Fruit fly (Drosophila melanogaster): ENCODE measurements around the gene boss.
A peak's percentile ranks its signal among the peaks of the same experiment; 100 is the strongest.

Gene boss

DNA sequence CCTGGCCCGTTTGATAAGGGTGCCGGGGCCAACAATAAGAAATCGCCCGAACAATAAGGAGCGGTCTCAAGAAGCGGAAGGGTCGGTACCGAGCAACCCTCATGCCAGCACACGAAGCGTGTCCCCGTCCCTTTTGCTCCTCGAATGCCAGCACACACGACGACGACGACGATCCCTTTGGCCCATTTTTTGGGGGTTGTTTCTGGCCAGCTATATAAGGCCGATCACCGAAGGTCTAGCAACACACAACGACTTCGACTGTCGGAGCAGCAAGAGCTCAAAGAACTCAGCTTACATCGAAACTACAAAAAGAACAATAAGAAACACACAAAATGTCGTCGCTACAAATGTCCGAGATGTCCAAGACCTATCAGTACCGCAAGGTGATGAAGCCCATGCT, 37.8 kb downstream of the boss start:
- TF ChIP-seq net (GFP tag; optimal IDR thresholded peaks at IDR 0.05) (no peak), vri (GFP tag; optimal IDR thresholded peaks at IDR 0.05) (no peak), CG8319 (GFP tag; optimal IDR thresholded peaks at IDR 0.05) (no peak), Hr4 (GFP tag; optimal IDR thresholded peaks at IDR 0.05) (no peak), Eip93F (GFP tag; optimal IDR thresholded peaks at IDR 0.05) (no peak), CG16779 (tag; optimal IDR thresholded peaks at IDR 0.05) (no peak), CG7368 (GFP tag; optimal IDR thresholded peaks at IDR 0.05) (no peak), CG9139 (GFP tag; optimal IDR thresholded peaks at IDR 0.05) (no peak), CG8119 (GFP tag; IDR thresholded peaks at IDR 0.05) (no peak), CG10631 (GFP tag; optimal IDR thresholded peaks at IDR 0.05) (no peak), topi (GFP tag; optimal IDR thresholded peaks at IDR 0.05) (no peak), Sox14 (GFP tag; optimal IDR thresholded peaks at IDR 0.05) (no peak)

DNA sequence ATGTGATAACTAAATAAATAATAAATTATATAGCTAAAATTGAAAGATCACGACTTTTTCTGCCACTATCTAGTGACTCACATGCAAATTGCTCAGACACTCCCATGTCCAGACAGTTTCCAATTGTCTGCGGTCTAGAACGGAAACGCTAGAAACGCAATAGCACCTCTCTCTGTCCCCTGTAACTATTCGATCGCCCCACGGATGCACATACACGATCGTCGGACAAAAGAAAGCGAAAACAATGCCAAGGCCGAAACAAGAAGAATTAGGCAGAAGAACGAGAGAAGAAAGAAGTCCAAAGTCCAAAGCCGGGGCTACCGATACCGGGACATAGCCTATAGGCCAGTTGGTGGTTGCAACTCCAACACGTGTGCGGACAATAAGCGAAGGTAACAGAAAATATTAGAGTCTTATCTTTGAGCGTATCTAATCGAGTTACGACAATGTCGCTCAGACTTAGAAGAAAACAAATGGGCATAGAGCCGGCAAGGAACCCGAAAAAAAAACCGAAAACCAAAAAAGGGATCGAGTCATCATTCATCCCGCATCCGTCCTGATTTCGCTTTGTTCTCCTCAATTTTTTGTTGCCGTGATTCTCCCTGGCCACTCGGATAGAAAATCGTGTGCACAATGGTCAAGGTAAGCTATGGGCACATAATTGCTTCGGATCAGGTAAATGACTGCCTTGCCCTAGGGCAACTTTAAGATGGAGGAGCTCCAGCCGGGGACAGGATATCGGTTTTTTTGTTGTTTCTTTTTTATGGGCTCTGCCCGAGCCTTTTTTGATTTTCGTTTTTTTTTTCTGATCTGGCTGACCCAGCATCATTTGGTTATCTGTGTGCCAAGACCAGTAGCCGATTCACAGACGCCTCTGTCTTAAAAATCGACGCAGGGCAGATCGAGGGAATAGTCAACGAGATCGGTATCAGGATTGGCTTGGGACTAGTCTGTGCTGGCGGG, 39.2 kb downstream of the boss start:
- TF ChIP-seq CG6163 (GFP tag; IDR thresholded peaks at IDR 0.05) = 0 out of 3 replicates have a peak, but pooled peaks have one; percentile 24
- no peak for TF ChIP-seq Ets96B (tag; optimal IDR thresholded peaks at IDR 0.05)
- peak; percentile 27 for TF ChIP-seq CG6808 (GFP tag; optimal IDR thresholded peaks at IDR 0.05)
- TF ChIP-seq ss (GFP tag; optimal IDR thresholded peaks at IDR 0.05) = peak; percentile 61 to 79
- no peak for TF ChIP-seq CG32006 (GFP tag; optimal IDR thresholded peaks at IDR 0.05)
- TF ChIP-seq Sox102F (GFP tag; optimal IDR thresholded peaks at IDR 0.05) = no peak
- TF ChIP-seq fkh (GFP tag; optimal IDR thresholded peaks at IDR 0.05) = peak; percentile 15
- no peak for TF ChIP-seq pdm3 (GFP tag; optimal IDR thresholded peaks at IDR 0.05)
- TF ChIP-seq Eip78C (GFP tag) = peak; percentile 40
- TF ChIP-seq Blimp-1 (GFP tag; optimal IDR thresholded peaks at IDR 0.05) = peak; percentile 57
- peak; percentile 22 for TF ChIP-seq CG1621 (tag; optimal IDR thresholded peaks at IDR 0.05)
- TF ChIP-seq CG9139 (GFP tag; optimal IDR thresholded peaks at IDR 0.05) = peak; percentile 10
- TF ChIP-seq Hr38 (GFP tag; optimal IDR thresholded peaks at IDR 0.05) = no peak

DNA sequence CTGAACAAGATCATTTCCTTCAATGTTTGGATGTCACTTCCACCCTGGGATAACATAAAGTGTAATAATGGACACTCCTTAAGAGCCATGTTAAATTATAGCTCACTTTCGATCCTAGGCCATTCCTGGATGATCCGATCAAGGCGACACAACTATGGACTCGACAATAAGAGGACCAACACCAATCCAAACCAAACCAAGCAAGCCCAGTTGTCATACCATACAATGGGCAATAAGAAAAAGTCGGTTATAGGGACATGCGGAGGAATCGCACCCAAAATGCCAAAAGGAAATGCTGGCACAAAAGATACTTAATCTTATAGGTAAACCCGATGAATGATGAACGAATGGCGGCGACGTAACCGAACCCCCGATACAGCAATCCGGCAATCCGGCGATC, 40.2 kb downstream of the boss start:
- TF ChIP-seq CG6792 (GFP tag; optimal IDR thresholded peaks at IDR 0.05) = no peak
- TF ChIP-seq CG9139 (GFP tag; optimal IDR thresholded peaks at IDR 0.05) = no peak
- no peak for TF ChIP-seq topi (GFP tag; optimal IDR thresholded peaks at IDR 0.05)
- no peak for TF ChIP-seq Blimp-1 (GFP tag; optimal IDR thresholded peaks at IDR 0.05)
- no peak for TF ChIP-seq lz (GFP tag; optimal IDR thresholded peaks at IDR 0.05)
- no peak for TF ChIP-seq CG31627 (GFP tag; optimal IDR thresholded peaks at IDR 0.05)
- TF ChIP-seq Sox14 (GFP tag; optimal IDR thresholded peaks at IDR 0.05) = no peak
- TF ChIP-seq svp (GFP tag) = no peak
- no peak for TF ChIP-seq fkh (GFP tag; optimal IDR thresholded peaks at IDR 0.05)
- TF ChIP-seq net (GFP tag; optimal IDR thresholded peaks at IDR 0.05) = no peak
- no peak for TF ChIP-seq fd85E (GFP tag; optimal IDR thresholded peaks at IDR 0.05)
- no peak for TF ChIP-seq CG7368 (GFP tag; optimal IDR thresholded peaks at IDR 0.05)
- TF ChIP-seq Ets21C (GFP tag; optimal IDR thresholded peaks at IDR 0.05) = no peak
- TF ChIP-seq CG3919 (GFP tag; optimal IDR thresholded peaks at IDR 0.05) = no peak
- TF ChIP-seq dac (GFP tag; optimal IDR thresholded peaks at IDR 0.05) = no peak
- no peak for TF ChIP-seq CG8319 (GFP tag; optimal IDR thresholded peaks at IDR 0.05)

DNA sequence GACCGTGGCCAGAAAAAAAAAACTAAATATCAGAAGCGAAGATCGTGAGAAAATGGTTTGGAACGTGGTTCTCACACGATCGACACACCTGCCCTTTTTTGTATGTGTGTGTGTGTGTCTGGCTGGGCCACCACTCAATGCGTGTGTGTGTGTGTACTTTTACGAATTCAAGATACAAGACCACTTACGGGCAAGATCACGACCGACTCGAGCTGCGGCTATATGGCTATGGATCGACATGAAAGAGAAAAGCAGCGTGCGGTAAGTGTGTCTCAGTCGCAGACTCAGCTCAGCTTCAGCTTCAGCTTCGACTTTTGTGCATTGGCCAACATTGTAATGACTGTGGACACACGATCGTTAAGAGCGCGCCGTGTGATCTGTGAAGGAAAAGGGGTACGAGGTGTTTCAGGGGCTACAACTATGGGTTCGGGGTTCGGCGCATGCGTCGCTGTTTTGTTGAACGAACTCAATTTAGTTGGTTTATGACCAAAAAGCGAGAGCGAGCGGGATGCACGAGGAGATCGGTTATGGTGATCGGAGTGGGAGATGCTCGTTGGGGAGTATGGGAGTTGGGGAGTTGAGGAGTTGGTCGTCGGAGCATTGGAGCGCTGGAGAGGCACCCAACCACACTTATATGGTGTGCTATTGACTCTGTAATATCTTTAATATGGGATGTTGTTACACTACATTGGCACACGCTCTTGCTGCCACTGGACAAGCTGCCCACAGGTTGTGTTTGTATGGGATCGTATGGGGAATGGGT, 41.0 kb downstream of the boss start:
- TF ChIP-seq Eip78C (GFP tag) = peak; percentile 75
- TF ChIP-seq CG6276 (GFP tag; optimal IDR thresholded peaks at IDR 0.05) = peak; percentile 4
- no peak for TF ChIP-seq OdsH (GFP tag; optimal IDR thresholded peaks at IDR 0.05)
- TF ChIP-seq dsx (GFP tag; optimal IDR thresholded peaks at IDR 0.05; ENCODE audit: poor library complexity, severe bottlenecking) = peak; percentile 99
- peak; percentile 6 for TF ChIP-seq Smox (GFP tag; optimal IDR thresholded peaks at IDR 0.05)
- TF ChIP-seq Sox15 (GFP tag; optimal IDR thresholded peaks at IDR 0.05) = no peak
- peak in 1 of 2 experiments; percentile 78 for TF ChIP-seq ss (GFP tag; optimal IDR thresholded peaks at IDR 0.05)
- TF ChIP-seq svp (GFP tag) = peak; percentile 9
- TF ChIP-seq Met (GFP tag; optimal IDR thresholded peaks at IDR 0.05) = peak; percentile 43
- TF ChIP-seq CG8319 (GFP tag; optimal IDR thresholded peaks at IDR 0.05) = no peak
- no peak for TF ChIP-seq CG10669 (GFP tag; optimal IDR thresholded peaks at IDR 0.05)
- no peak for TF ChIP-seq CG7368 (GFP tag; optimal IDR thresholded peaks at IDR 0.05)
- peak; percentile 50 for TF ChIP-seq Blimp-1 (GFP tag; optimal IDR thresholded peaks at IDR 0.05)
- peak; percentile 39 for TF ChIP-seq Lpt (GFP tag; optimal IDR thresholded peaks at IDR 0.05)
- TF ChIP-seq net (GFP tag; optimal IDR thresholded peaks at IDR 0.05) = peak; percentile 18
- TF ChIP-seq fkh (GFP tag; optimal IDR thresholded peaks at IDR 0.05) = peak; percentile 27
- TF ChIP-seq CG6854 (GFP tag; optimal IDR thresholded peaks at IDR 0.05) = peak; percentile 36
